1 fruit fly cellular context compared by ENCODE assay signal in the genomic region with DNA sequence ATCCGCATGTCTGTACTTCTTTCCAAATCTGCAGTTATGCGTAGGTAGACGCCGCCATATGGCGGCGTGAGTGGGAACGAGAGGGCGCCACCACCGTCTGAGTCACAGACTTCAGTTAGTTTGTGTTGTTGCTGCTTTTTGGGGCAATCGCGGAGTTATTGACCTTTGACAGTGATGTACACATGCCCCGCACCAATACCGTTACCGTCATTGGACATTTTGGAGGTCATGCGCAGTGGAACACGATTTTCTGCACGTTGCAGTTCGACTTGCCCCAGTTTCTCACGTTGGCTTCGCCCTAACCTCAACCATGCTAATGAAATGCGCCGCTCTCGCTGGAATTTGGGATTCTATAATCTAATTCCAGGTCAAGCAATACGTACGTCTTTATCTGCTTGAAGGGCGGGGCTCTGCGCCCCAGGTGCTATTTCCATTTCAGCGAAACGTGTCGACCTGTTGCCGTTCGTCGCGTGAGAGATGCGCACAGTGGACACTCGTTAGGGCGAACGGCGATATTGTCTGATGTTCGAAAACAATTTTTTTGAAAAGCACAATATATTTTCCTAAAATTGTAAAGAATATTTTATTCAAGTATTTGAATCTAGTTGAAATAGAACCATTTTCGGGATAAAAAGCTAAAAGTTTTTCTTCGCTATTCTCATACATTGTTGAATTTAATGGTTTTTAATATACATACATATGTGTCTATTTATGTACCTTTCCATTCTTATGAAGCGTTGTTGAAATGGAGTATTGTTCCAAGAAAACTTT.
TF ChIP-seq lines count a peak whose summit lies in the region.

No protein-coding gene starts in this region.

TF ChIP-seq in whole organism, embryonic, 481 proteins besides CTCF, POLR2A, EP300 and RAD21 (continued from another document and continues in another):
- TF ChIP-seq dysf (GFP tag; IDR thresholded peaks at IDR 0.05; lab: Robert Waterston, UW), result peak; percentile 82
- no peak for TF ChIP-seq corto (GFP tag; optimal IDR thresholded peaks at IDR 0.05; lab: Kevin White, UChicago)
- peak; percentile 5 for TF ChIP-seq BEAF-32 (GFP tag; optimal IDR thresholded peaks at IDR 0.05; lab: Kevin White, UChicago)
- TF ChIP-seq CG18262 (tag; optimal IDR thresholded peaks at IDR 0.05; lab: Kevin White, UChicago), result peak; percentile 61
- peak; percentile 82 for TF ChIP-seq abd-A (tag; optimal IDR thresholded peaks at IDR 0.05; lab: Kevin White, UChicago)
- no peak for TF ChIP-seq sna (GFP tag; IDR thresholded peaks at IDR 0.05; lab: Robert Waterston, UW; ENCODE audit: partially characterized antibody)
- TF ChIP-seq inv (GFP tag; IDR thresholded peaks at IDR 0.05; lab: Robert Waterston, UW; ENCODE audit: partially characterized antibody), result peak; percentile 32; the same call in 1 of the 2 replicates
- peak; percentile 45 for TF ChIP-seq tap (tag; optimal IDR thresholded peaks at IDR 0.05; lab: Kevin White, UChicago)
- 0 out of 2 replicates have a peak, but pooled peaks have one; percentile 27 for TF ChIP-seq dimm (GFP tag; IDR thresholded peaks at IDR 0.05; lab: Robert Waterston, UW)
- TF ChIP-seq Fer1 (GFP tag; optimal IDR thresholded peaks at IDR 0.05; lab: Kevin White, UChicago), result peak; percentile 63
- no peak; the same call in 1 of the 2 replicates for TF ChIP-seq Taf1 (GFP tag; IDR thresholded peaks at IDR 0.05; lab: Robert Waterston, UW)
- TF ChIP-seq CG33213 (GFP tag; optimal IDR thresholded peaks at IDR 0.05; lab: Kevin White, UChicago), result peak; percentile 64
- peak; percentile 67 for TF ChIP-seq stc (GFP tag; IDR thresholded peaks at IDR 0.05; lab: Robert Waterston, UW)
- peak; percentile 34 for TF ChIP-seq pros (GFP tag; optimal IDR thresholded peaks at IDR 0.05; lab: Kevin White, UChicago)
- 0 out of 2 replicates have a peak, but pooled peaks have one; percentile 36 for TF ChIP-seq CG1024 (GFP tag; IDR thresholded peaks at IDR 0.05; lab: Robert Waterston, UW)
- peak; percentile 95 for TF ChIP-seq ewg (GFP tag; optimal IDR thresholded peaks at IDR 0.05; lab: Kevin White, UChicago)
- peak; percentile 55 for TF ChIP-seq D19A (tag; optimal IDR thresholded peaks at IDR 0.05; lab: Kevin White, UChicago)
- peak; percentile 23 for TF ChIP-seq CG10654 (GFP tag; optimal IDR thresholded peaks at IDR 0.05; lab: Kevin White, UChicago)
- no peak; the same call in 1 of the 2 replicates for TF ChIP-seq sens-2 (GFP tag; IDR thresholded peaks at IDR 0.05; lab: Robert Waterston, UW)
- TF ChIP-seq CG18599 (GFP tag; optimal IDR thresholded peaks at IDR 0.05; lab: Kevin White, UChicago), result peak; percentile 73
- TF ChIP-seq tgo (GFP tag; IDR thresholded peaks at IDR 0.05; lab: Robert Waterston, UW), result peak; percentile 79
- TF ChIP-seq bbx (GFP tag; IDR thresholded peaks at IDR 0.05; lab: Robert Waterston, UW; ENCODE audit: partially characterized antibody), result 0 out of 2 replicates have a peak, but pooled peaks have one; percentile 31
- no peak for TF ChIP-seq CG7271 (tag; optimal IDR thresholded peaks at IDR 0.05; lab: Kevin White, UChicago)
- TF ChIP-seq usp (GFP tag; optimal IDR thresholded peaks at IDR 0.05; lab: Kevin White, UChicago), result no peak
- no peak for TF ChIP-seq unc-4 (GFP tag; IDR thresholded peaks at IDR 0.05; lab: Robert Waterston, UW; ENCODE audit: partially characterized antibody)
- peak; percentile 84 for TF ChIP-seq kay (GFP tag; optimal IDR thresholded peaks at IDR 0.05; lab: Kevin White, UChicago)
- peak; percentile 23; the same call in 1 of the 2 replicates for TF ChIP-seq amos (GFP tag; IDR thresholded peaks at IDR 0.05; lab: Robert Waterston, UW; ENCODE audit: partially characterized antibody)
- peak; percentile 56; the same call in 1 of the 2 replicates for TF ChIP-seq CG4730 (GFP tag; IDR thresholded peaks at IDR 0.05; lab: Robert Waterston, UW)
- TF ChIP-seq sob (GFP tag; IDR thresholded peaks at IDR 0.05; lab: Robert Waterston, UW), result peak; percentile 69
- peak; percentile 35; the same call in 1 of the 3 replicates for TF ChIP-seq Optix (GFP tag; IDR thresholded peaks at IDR 0.05; lab: Robert Waterston, UW)
- peak; percentile 56 for TF ChIP-seq Nf-YA (GFP tag; IDR thresholded peaks at IDR 0.05; lab: Robert Waterston, UW)
- peak; percentile 94 for TF ChIP-seq CG13894 (tag; optimal IDR thresholded peaks at IDR 0.05; lab: Kevin White, UChicago)
- TF ChIP-seq CG12769 (tag; optimal IDR thresholded peaks at IDR 0.05; lab: Kevin White, UChicago), result peak; percentile 94
- TF ChIP-seq jumu (GFP tag; optimal IDR thresholded peaks at IDR 0.05; lab: Kevin White, UChicago), result peak; percentile 61
- no peak for TF ChIP-seq Poxn (GFP tag; IDR thresholded peaks at IDR 0.05; lab: Robert Waterston, UW)
- TF ChIP-seq bigmax (GFP tag; optimal IDR thresholded peaks at IDR 0.05; lab: Kevin White, UChicago), result peak; percentile 99
- peak; percentile 61 for TF ChIP-seq CG12942 (GFP tag; optimal IDR thresholded peaks at IDR 0.05; lab: Kevin White, UChicago)
- peak; percentile 9 for TF ChIP-seq CG8281 (tag; optimal IDR thresholded peaks at IDR 0.05; lab: Kevin White, UChicago)
- TF ChIP-seq ftz-f1 (GFP tag; optimal IDR thresholded peaks at IDR 0.05; lab: Kevin White, UChicago), result peak; percentile 60
- TF ChIP-seq NC2α (GFP tag; optimal IDR thresholded peaks at IDR 0.05; lab: Kevin White, UChicago), result peak; percentile 37
- TF ChIP-seq klu (GFP tag; IDR thresholded peaks at IDR 0.05; lab: Robert Waterston, UW), result peak; percentile 60
- peak; percentile 27 for TF ChIP-seq CG33557 (GFP tag; optimal IDR thresholded peaks at IDR 0.05; lab: Kevin White, UChicago)
- TF ChIP-seq cas (GFP tag; IDR thresholded peaks at IDR 0.05; lab: Robert Waterston, UW), result peak; percentile 44; the same call in 1 of the 2 replicates
- no peak for TF ChIP-seq CG4328 (GFP tag; optimal IDR thresholded peaks at IDR 0.05; lab: Kevin White, UChicago)
- peak; percentile 46 for TF ChIP-seq CG8924 (tag; optimal IDR thresholded peaks at IDR 0.05; lab: Kevin White, UChicago)
- TF ChIP-seq Blimp-1 (GFP tag; optimal IDR thresholded peaks at IDR 0.05; lab: Kevin White, UChicago), result peak; percentile 56
- peak; percentile 8; the same call in 1 of the 2 replicates for TF ChIP-seq CG8765 (GFP tag; IDR thresholded peaks at IDR 0.05; lab: Robert Waterston, UW)
- TF ChIP-seq Tbp (GFP tag; optimal IDR thresholded peaks at IDR 0.05; lab: Kevin White, UChicago), result no peak
- TF ChIP-seq nom (GFP tag; optimal IDR thresholded peaks at IDR 0.05; lab: Kevin White, UChicago), result peak; percentile 1
- peak; percentile 72 for TF ChIP-seq CG2712 (tag; optimal IDR thresholded peaks at IDR 0.05; lab: Kevin White, UChicago)
- TF ChIP-seq trem (tag; optimal IDR thresholded peaks at IDR 0.05; lab: Kevin White, UChicago), result peak; percentile 39
- TF ChIP-seq mld (GFP tag; IDR thresholded peaks at IDR 0.05; lab: Robert Waterston, UW; ENCODE audit: partially characterized antibody), result no peak
- TF ChIP-seq CG30431 (GFP tag; optimal IDR thresholded peaks at IDR 0.05; lab: Kevin White, UChicago), result peak; percentile 32
- no peak for TF ChIP-seq CG12104 (GFP tag; optimal IDR thresholded peaks at IDR 0.05; lab: Kevin White, UChicago)
- TF ChIP-seq CG8089 (GFP tag; optimal IDR thresholded peaks at IDR 0.05; lab: Kevin White, UChicago), result peak; percentile 19
- peak; percentile 64 for TF ChIP-seq CG17385 (GFP tag; optimal IDR thresholded peaks at IDR 0.05; lab: Kevin White, UChicago)
- TF ChIP-seq Hand (GFP tag; optimal IDR thresholded peaks at IDR 0.05; lab: Kevin White, UChicago), result no peak
- TF ChIP-seq CG1792 (GFP tag; optimal IDR thresholded peaks at IDR 0.05; lab: Kevin White, UChicago), result peak; percentile 64
- TF ChIP-seq CG11398 (GFP tag; optimal IDR thresholded peaks at IDR 0.05; lab: Kevin White, UChicago), result peak; percentile 28
- TF ChIP-seq Xbp1 (GFP tag; optimal IDR thresholded peaks at IDR 0.05; lab: Kevin White, UChicago), result peak; percentile 82
- TF ChIP-seq Lhr (GFP tag; optimal IDR thresholded peaks at IDR 0.05; lab: Kevin White, UChicago), result no peak
- TF ChIP-seq Aef1 (GFP tag; IDR thresholded peaks at IDR 0.05; lab: Robert Waterston, UW), result peak; percentile 66; the same call in 2 of the 3 replicates
- peak; percentile 63 for TF ChIP-seq HmgZ (tag; optimal IDR thresholded peaks at IDR 0.05; lab: Kevin White, UChicago)
- peak; percentile 87 for TF ChIP-seq mam (GFP tag; optimal IDR thresholded peaks at IDR 0.05; lab: Kevin White, UChicago)
- TF ChIP-seq E2f2 (GFP tag; IDR thresholded peaks at IDR 0.05; lab: Robert Waterston, UW), result 0 out of 2 replicates have a peak, but pooled peaks have one; percentile 15
- no peak for TF ChIP-seq hth (optimal IDR thresholded peaks at IDR 0.05; lab: Kevin White, UChicago)
- peak; percentile 67 for TF ChIP-seq CG31224 (GFP tag; IDR thresholded peaks at IDR 0.05; lab: Robert Waterston, UW)
- TF ChIP-seq CrebB (tag; optimal IDR thresholded peaks at IDR 0.05; lab: Kevin White, UChicago), result no peak
- no peak for TF ChIP-seq Elba2 (GFP tag; optimal IDR thresholded peaks at IDR 0.05; lab: Kevin White, UChicago)
- TF ChIP-seq Max (GFP tag; optimal IDR thresholded peaks at IDR 0.05; lab: Kevin White, UChicago), result peak; percentile 73
- TF ChIP-seq CG11560 (tag; IDR thresholded peaks at IDR 0.05; lab: Robert Waterston, UW), result no peak
- peak; percentile 51 for TF ChIP-seq repo (GFP tag; optimal IDR thresholded peaks at IDR 0.05; lab: Kevin White, UChicago)
- TF ChIP-seq ro (GFP tag; IDR thresholded peaks at IDR 0.05; lab: Robert Waterston, UW), result peak; percentile 53
- TF ChIP-seq D19B (GFP tag; optimal IDR thresholded peaks at IDR 0.05; lab: Kevin White, UChicago), result peak; percentile 57
- peak; percentile 6 for TF ChIP-seq cato (GFP tag; optimal IDR thresholded peaks at IDR 0.05; lab: Kevin White, UChicago; ENCODE audit: borderline replicate concordance)
- TF ChIP-seq CG10959 (GFP tag; IDR thresholded peaks at IDR 0.05; lab: Robert Waterston, UW), result no peak
- peak; percentile 56; the same call in 1 of the 2 replicates for TF ChIP-seq crol (GFP tag; IDR thresholded peaks at IDR 0.05; lab: Robert Waterston, UW)
- TF ChIP-seq CG4707 (GFP tag; optimal IDR thresholded peaks at IDR 0.05; lab: Kevin White, UChicago), result no peak
- TF ChIP-seq Vsx1 (GFP tag; optimal IDR thresholded peaks at IDR 0.05; lab: Kevin White, UChicago), result peak; percentile 42
- TF ChIP-seq CG16813 (GFP tag; IDR thresholded peaks at IDR 0.05; lab: Robert Waterston, UW; ENCODE audit: partially characterized antibody), result no peak
- peak; percentile 57; the same call in 1 of the 2 replicates for TF ChIP-seq ssp (GFP tag; IDR thresholded peaks at IDR 0.05; lab: Robert Waterston, UW)
- 0 out of 2 replicates have a peak, but pooled peaks have one; percentile 11 for TF ChIP-seq Awh (GFP tag; IDR thresholded peaks at IDR 0.05; lab: Robert Waterston, UW)
- TF ChIP-seq CG5953 (GFP tag; IDR thresholded peaks at IDR 0.05; lab: Robert Waterston, UW), result peak; percentile 55
- peak; percentile 45 for TF ChIP-seq CG5245 (GFP tag; optimal IDR thresholded peaks at IDR 0.05; lab: Kevin White, UChicago)
- TF ChIP-seq sens (GFP tag; lab: Kevin White, UChicago), result peak; percentile 92
- peak; percentile 90 for TF ChIP-seq lilli (GFP tag; optimal IDR thresholded peaks at IDR 0.05; lab: Kevin White, UChicago)
- peak; percentile 2 for TF ChIP-seq CG3995 (GFP tag; optimal IDR thresholded peaks at IDR 0.05; lab: Kevin White, UChicago)
- TF ChIP-seq CG10565 (GFP tag; optimal IDR thresholded peaks at IDR 0.05; lab: Kevin White, UChicago), result no peak
- peak; percentile 71 for TF ChIP-seq CG4424 (GFP tag; optimal IDR thresholded peaks at IDR 0.05; lab: Kevin White, UChicago)
- no peak for TF ChIP-seq CG8359 (GFP tag; optimal IDR thresholded peaks at IDR 0.05; lab: Kevin White, UChicago; ENCODE audit: borderline replicate concordance)
- peak; percentile 73 for TF ChIP-seq CG11504 (tag; optimal IDR thresholded peaks at IDR 0.05; lab: Kevin White, UChicago)
- TF ChIP-seq ac (GFP tag; optimal IDR thresholded peaks at IDR 0.05; lab: Kevin White, UChicago), result no peak
- TF ChIP-seq CG14014 (GFP tag; IDR thresholded peaks at IDR 0.05; lab: Robert Waterston, UW), result peak; percentile 80
- TF ChIP-seq Spps (tag; optimal IDR thresholded peaks at IDR 0.05; lab: Kevin White, UChicago), result no peak
- peak; percentile 38 for TF ChIP-seq CG17802 (tag; optimal IDR thresholded peaks at IDR 0.05; lab: Kevin White, UChicago)
- no peak for TF ChIP-seq CG7745 (tag; optimal IDR thresholded peaks at IDR 0.05; lab: Kevin White, UChicago)
- no peak for TF ChIP-seq stwl (tag; optimal IDR thresholded peaks at IDR 0.05; lab: Kevin White, UChicago)
- TF ChIP-seq CG6791 (GFP tag; IDR thresholded peaks at IDR 0.05; lab: Robert Waterston, UW; ENCODE audit: partially characterized antibody), result 0 out of 3 replicates have a peak, but pooled peaks have one; percentile 41
- peak; percentile 11 for TF ChIP-seq CG1529 (GFP tag; optimal IDR thresholded peaks at IDR 0.05; lab: Kevin White, UChicago)
- TF ChIP-seq unpg (GFP tag; optimal IDR thresholded peaks at IDR 0.05; lab: Kevin White, UChicago), result peak; percentile 65
- TF ChIP-seq luna (GFP tag; optimal IDR thresholded peaks at IDR 0.05; lab: Kevin White, UChicago), result peak; percentile 42
- peak; percentile 18; the same call in 1 of the 2 replicates for TF ChIP-seq Dref (GFP tag; IDR thresholded peaks at IDR 0.05; lab: Robert Waterston, UW)
- TF ChIP-seq CG6272 (GFP tag; IDR thresholded peaks at IDR 0.05; lab: Robert Waterston, UW), result peak; percentile 54; the same call in 1 of the 2 replicates
- TF ChIP-seq yki (optimal IDR thresholded peaks at IDR 0.05; lab: Kevin White, UChicago), result no peak
- TF ChIP-seq zen (tag; optimal IDR thresholded peaks at IDR 0.05; lab: Kevin White, UChicago), result peak; percentile 53
- peak; percentile 77 for TF ChIP-seq CG16779 (GFP tag; IDR thresholded peaks at IDR 0.05; lab: Robert Waterston, UW)
- peak; percentile 73 for TF ChIP-seq CG17359 (tag; optimal IDR thresholded peaks at IDR 0.05; lab: Kevin White, UChicago)
- TF ChIP-seq Ets97D (GFP tag; optimal IDR thresholded peaks at IDR 0.05; lab: Kevin White, UChicago), result peak; percentile 30
- TF ChIP-seq row (GFP tag; IDR thresholded peaks at IDR 0.05; lab: Robert Waterston, UW), result peak; percentile 96
- peak; percentile 96 for TF ChIP-seq cwo (GFP tag; optimal IDR thresholded peaks at IDR 0.05; lab: Kevin White, UChicago)
- peak; percentile 67 for TF ChIP-seq ara (GFP tag; IDR thresholded peaks at IDR 0.05; lab: Robert Waterston, UW)
- TF ChIP-seq CG15601 (tag; optimal IDR thresholded peaks at IDR 0.05; lab: Kevin White, UChicago), result no peak
- TF ChIP-seq vnd (GFP tag; IDR thresholded peaks at IDR 0.05; lab: Robert Waterston, UW; ENCODE audit: partially characterized antibody), result no peak
- peak; percentile 14 for TF ChIP-seq CG4282 (GFP tag; optimal IDR thresholded peaks at IDR 0.05; lab: Kevin White, UChicago)
- TF ChIP-seq CG2875 (GFP tag; optimal IDR thresholded peaks at IDR 0.05; lab: Kevin White, UChicago), result peak; percentile 31
- peak; percentile 74 for TF ChIP-seq Hsf (GFP tag; optimal IDR thresholded peaks at IDR 0.05; lab: Kevin White, UChicago)
- TF ChIP-seq CG17829 (tag; optimal IDR thresholded peaks at IDR 0.05; lab: Kevin White, UChicago), result peak; percentile 70
